Fruit fly (Drosophila melanogaster) whole organism, embryonic: ENCODE measurements around the gene Eig71Ej.
A peak's percentile ranks its signal among the peaks of the same experiment; 100 is the strongest.

ENCODE experiments used
- BEAF-32 ChIP-seq: fragments of 200-800 bp; sonication (Bioruptor generic); optimal IDR thresholded peaks from 3 replicates; lab custom pipeline; 2017; ENCODE audit warnings: missing biosample characterization, missing genetic modification characterization, mild to moderate bottlenecking, moderate library complexity, missing genetic modification reagents
- CG10147 ChIP-seq: fragments of 200-800 bp; sonication (Bioruptor generic); optimal IDR thresholded peaks from 2 replicates; lab custom pipeline; 2019; ENCODE audit warnings: missing biosample characterization, mild to moderate bottlenecking, missing genetic modification characterization, moderate library complexity
- CG1024 ChIP-seq: fragments of 200-800 bp; sonication (Bioruptor generic); IDR thresholded peaks from 2 replicates; pipeline ENCODE4 v1.3.6; 2022; ENCODE audit warnings: missing biosample characterization, missing genetic modification characterization
- CG10267 ChIP-seq: fragments of 200-800 bp; sonication (Bioruptor generic); optimal IDR thresholded peaks from 2 replicates; lab custom pipeline; 2018; ENCODE audit warnings: missing biosample characterization, mild to moderate bottlenecking, missing genetic modification characterization, moderate library complexity
- CG10959 ChIP-seq: fragments of 200-800 bp; sonication (Bioruptor generic); IDR thresholded peaks from 2 replicates; pipeline ENCODE4 v1.3.6; 2022; ENCODE audit warnings: missing biosample characterization, missing genetic modification characterization
- CG12659 ChIP-seq: fragments of 200-800 bp; sonication (Bioruptor generic); optimal IDR thresholded peaks from 3 replicates; lab custom pipeline; 2017; ENCODE audit warnings: mild to moderate bottlenecking, missing biosample characterization, missing genetic modification reagents, missing genetic modification characterization
- CG12942 ChIP-seq: fragments of 200-800 bp; sonication (Bioruptor generic); optimal IDR thresholded peaks from 3 replicates; lab custom pipeline; 2016; ENCODE audit warnings: missing biosample characterization, missing genetic modification characterization
- CG1647 ChIP-seq: fragments of 200-800 bp; sonication (Bioruptor generic); optimal IDR thresholded peaks from 3 replicates; lab custom pipeline; 2016; ENCODE audit warnings: missing biosample characterization, missing genetic modification characterization
- CG17912 ChIP-seq: fragments of 200-800 bp; sonication (Bioruptor generic); optimal IDR thresholded peaks from 2 replicates; lab custom pipeline; 2018; ENCODE audit warnings: missing biosample characterization, mild to moderate bottlenecking, missing genetic modification characterization
- CG2116 ChIP-seq: fragments of 200-800 bp; sonication (Bioruptor generic); optimal IDR thresholded peaks from 3 replicates; lab custom pipeline; 2018; ENCODE audit warnings: missing biosample characterization, mild to moderate bottlenecking, missing genetic modification characterization
- CG31441 ChIP-seq: fragments of 200-800 bp; sonication (Bioruptor generic); IDR thresholded peaks from 2 replicates; pipeline ENCODE4 v1.3.6; 2022; ENCODE audit warnings: missing biosample characterization, missing genetic modification characterization
- CG32767 ChIP-seq: fragments of 200-800 bp; sonication (Bioruptor generic); IDR thresholded peaks from 2 replicates; pipeline ENCODE4 v1.3.6; 2022; ENCODE audit warnings: missing biosample characterization, missing genetic modification characterization
- CG3838 ChIP-seq: fragments of 200-800 bp; sonication (Bioruptor generic); optimal IDR thresholded peaks from 3 replicates; lab custom pipeline; 2016; ENCODE audit warnings: missing biosample characterization, missing genetic modification characterization
- CG6254 ChIP-seq: fragments of 200-800 bp; sonication (Bioruptor generic); optimal IDR thresholded peaks from 3 replicates; lab custom pipeline; 2017; ENCODE audit warnings: mild to moderate bottlenecking, missing biosample characterization, missing genetic modification reagents, missing genetic modification characterization
- CG7372 ChIP-seq: fragments of 200-800 bp; sonication (Bioruptor generic); IDR thresholded peaks from 2 replicates; pipeline ENCODE4 v1.3.6; 2022; ENCODE audit warnings: missing biosample characterization, missing genetic modification characterization
- CG8290 ChIP-seq, 3 experiments: fragments of 200-800 bp; sonication (Bioruptor generic); optimal IDR thresholded peaks; 2 replicates each; lab custom pipeline; 2016 to 2019; ENCODE audit warnings: missing biosample characterization in 3 of 3, missing genetic modification characterization in 3 of 3, mild to moderate bottlenecking in 2 of 3, moderate library complexity in 1 of 3
- D ChIP-seq, 2 experiments: fragments of 200-800 bp in 1 of 2; fragments of >200 bp in 1 of 2; sonication (Bioruptor generic) in 1 of 2; optimal IDR thresholded peaks; 2 replicates in 1 of 2; 3 replicates in 1 of 2; lab custom pipeline; 2017; ENCODE audit warnings: mild to moderate bottlenecking in 1 of 2, missing biosample characterization in 1 of 2, missing genetic modification characterization in 1 of 2, missing genetic modification reagents in 1 of 2
- Hey ChIP-seq: fragments of 200-800 bp; sonication (Bioruptor generic); optimal IDR thresholded peaks from 3 replicates; lab custom pipeline; 2018; ENCODE audit warnings: missing biosample characterization, mild to moderate bottlenecking, missing genetic modification characterization
- Hr78 ChIP-seq, 2 experiments: fragments of 200-800 bp in 1 of 2; fragments of >200 bp in 1 of 2; sonication (Bioruptor generic) in 1 of 2; optimal IDR thresholded peaks; 2 replicates each; lab custom pipeline; 2017 to 2019; ENCODE audit warnings: missing biosample characterization in 2 of 2, missing genetic modification characterization in 2 of 2, mild to moderate bottlenecking in 1 of 2, moderate library complexity in 1 of 2
- Hsf ChIP-seq: fragments of 200-800 bp; sonication (Bioruptor generic); optimal IDR thresholded peaks from 3 replicates; lab custom pipeline; 2016; ENCODE audit warnings: missing biosample characterization, missing genetic modification characterization
- Lpt ChIP-seq: fragments of >200 bp; optimal IDR thresholded peaks from 2 replicates; lab custom pipeline; 2018; ENCODE audit warnings: missing biosample characterization, missing genetic modification characterization
- MBD-R2 ChIP-seq: fragments of 200-800 bp; sonication (Bioruptor generic); IDR thresholded peaks from 2 replicates; pipeline ENCODE4 v1.3.6; 2022; ENCODE audit warnings: missing biosample characterization, missing genetic modification characterization
- MESR4 ChIP-seq: fragments of 200-800 bp; sonication (Bioruptor generic); optimal IDR thresholded peaks from 2 replicates; lab custom pipeline; 2018; ENCODE audit warnings: missing biosample characterization, mild to moderate bottlenecking, missing genetic modification characterization, moderate library complexity
- Med ChIP-seq: fragments of 200-800 bp; sonication (Bioruptor generic); peaks from one replicate; lab custom pipeline; 2016; ENCODE audit warnings: missing biosample characterization, missing genetic modification characterization, mild to moderate bottlenecking, inconsistent platforms, moderate library complexity
- NfI ChIP-seq: fragments of 200-800 bp; sonication (Bioruptor generic); optimal IDR thresholded peaks from 3 replicates; lab custom pipeline; 2018; ENCODE audit warnings: missing biosample characterization, mild to moderate bottlenecking, missing genetic modification characterization, moderate library complexity
- Sry-δ ChIP-seq: fragments of 200-800 bp; sonication (Bioruptor generic); optimal IDR thresholded peaks from 2 replicates; lab custom pipeline; 2016; ENCODE audit warnings: missing biosample characterization, missing genetic modification characterization
- ara ChIP-seq: fragments of 200-800 bp; sonication (Bioruptor generic); IDR thresholded peaks from 2 replicates; pipeline ENCODE4 v1.3.6; 2022; ENCODE audit warnings: missing biosample characterization, missing genetic modification characterization
- cato ChIP-seq: fragments of 200-800 bp; sonication (Bioruptor generic); optimal IDR thresholded peaks from 2 replicates; lab custom pipeline; 2016; ENCODE audit warnings: missing biosample characterization, missing genetic modification characterization, borderline replicate concordance
- crol ChIP-seq: fragments of 200-800 bp; sonication (Bioruptor generic); IDR thresholded peaks from 2 replicates; pipeline ENCODE4 v1.3.6; 2022; ENCODE audit warnings: missing biosample characterization, missing genetic modification characterization
- fd96Cb ChIP-seq: fragments of 200-800 bp; sonication (Bioruptor generic); optimal IDR thresholded peaks from 2 replicates; lab custom pipeline; 2018; ENCODE audit warnings: missing biosample characterization, mild to moderate bottlenecking, missing genetic modification characterization, moderate library complexity
- ftz-f1 ChIP-seq: fragments of 200-800 bp; sonication (Bioruptor generic); optimal IDR thresholded peaks from 2 replicates; lab custom pipeline; 2016; ENCODE audit warnings: missing biosample characterization, missing genetic modification characterization
- gem ChIP-seq: fragments of 200-800 bp; sonication (Bioruptor generic); optimal IDR thresholded peaks from 2 replicates; lab custom pipeline; 2019; ENCODE audit warnings: missing biosample characterization, mild to moderate bottlenecking, missing genetic modification characterization, moderate library complexity
- gsb-n ChIP-seq: fragments of 200-800 bp; sonication (Bioruptor generic); optimal IDR thresholded peaks from 3 replicates; lab custom pipeline; 2018; ENCODE audit warnings: missing biosample characterization, mild to moderate bottlenecking, missing genetic modification characterization
- hb ChIP-seq: fragments of 200-800 bp; sonication (Bioruptor generic); IDR thresholded peaks from 3 replicates; pipeline ENCODE4 v1.3.6; 2022; ENCODE audit warnings: missing biosample characterization, missing genetic modification characterization; ENCODE audit not compliant: partially characterized antibody
- ken ChIP-seq: fragments of 200-800 bp; sonication (Bioruptor generic); IDR thresholded peaks from 3 replicates; pipeline ENCODE4 v1.3.6; 2022; ENCODE audit warnings: missing biosample characterization, missing genetic modification characterization
- nau ChIP-seq: fragments of 200-800 bp; sonication (Bioruptor generic); optimal IDR thresholded peaks from 3 replicates; lab custom pipeline; 2017; ENCODE audit warnings: missing biosample characterization, mild to moderate bottlenecking, missing genetic modification characterization, missing genetic modification reagents
- pan ChIP-seq, 4 experiments: fragments of >200 bp in 3 of 4; fragments of 200-800 bp in 1 of 4; sonication (Bioruptor generic) in 1 of 4; optimal IDR thresholded peaks in 3 of 4; IDR thresholded peaks in 1 of 4; 2 replicates each; pipeline versions ENCODE4 v1.3.6 to Lab custom; 2017 to 2022; ENCODE audit warnings: missing biosample characterization in 2 of 4, missing genetic modification characterization in 2 of 4, mixed read lengths in 1 of 4
- phol ChIP-seq: fragments of 200-800 bp; sonication (Bioruptor generic); optimal IDR thresholded peaks from 3 replicates; lab custom pipeline; 2018; ENCODE audit warnings: missing biosample characterization, mild to moderate bottlenecking, missing genetic modification characterization, moderate library complexity
- ro ChIP-seq: fragments of 200-800 bp; sonication (Bioruptor generic); IDR thresholded peaks from 2 replicates; pipeline ENCODE4 v1.3.6; 2022; ENCODE audit warnings: missing biosample characterization, missing genetic modification characterization
- salm ChIP-seq: fragments of 200-800 bp; sonication (Bioruptor generic); optimal IDR thresholded peaks from 2 replicates; lab custom pipeline; 2018; ENCODE audit warnings: missing biosample characterization, mild to moderate bottlenecking, missing genetic modification characterization
- sc ChIP-seq, 3 experiments: fragments of >200 bp in 2 of 3; fragments of 200-800 bp in 1 of 3; sonication (Bioruptor generic) in 1 of 3; optimal IDR thresholded peaks; 2 replicates in 2 of 3; 3 replicates in 1 of 3; lab custom pipeline; 2017; ENCODE audit warnings: mild to moderate bottlenecking in 1 of 3, missing biosample characterization in 1 of 3, missing genetic modification characterization in 1 of 3, missing genetic modification reagents in 1 of 3
- scrt ChIP-seq: fragments of 200-800 bp; sonication (Bioruptor generic); optimal IDR thresholded peaks from 2 replicates; lab custom pipeline; 2018; ENCODE audit warnings: missing biosample characterization, mild to moderate bottlenecking, missing genetic modification characterization, moderate library complexity
- sd ChIP-seq: fragments of 200-800 bp; sonication (Bioruptor generic); optimal IDR thresholded peaks from 3 replicates; lab custom pipeline; 2018; ENCODE audit warnings: missing biosample characterization, mild to moderate bottlenecking, missing genetic modification characterization, moderate library complexity
- sr ChIP-seq: fragments of 200-800 bp; sonication (Bioruptor generic); IDR thresholded peaks from 3 replicates; pipeline ENCODE4 v1.3.6; 2022; ENCODE audit warnings: missing biosample characterization, missing genetic modification characterization
- toy ChIP-seq: fragments of 200-800 bp; sonication (Bioruptor generic); IDR thresholded peaks from 2 replicates; pipeline ENCODE4 v1.3.6; 2022; ENCODE audit warnings: missing biosample characterization, missing genetic modification characterization
- tup ChIP-seq: fragments of 200-800 bp; sonication (Bioruptor generic); optimal IDR thresholded peaks from 2 replicates; lab custom pipeline; 2016; ENCODE audit warnings: missing biosample characterization, mild to moderate bottlenecking, missing genetic modification characterization, moderate library complexity
- unpg ChIP-seq: fragments of 200-800 bp; sonication (Bioruptor generic); optimal IDR thresholded peaks from 3 replicates; lab custom pipeline; 2018; ENCODE audit warnings: missing biosample characterization, mild to moderate bottlenecking, missing genetic modification characterization, moderate library complexity

The Eig71Ej gene

DNA sequence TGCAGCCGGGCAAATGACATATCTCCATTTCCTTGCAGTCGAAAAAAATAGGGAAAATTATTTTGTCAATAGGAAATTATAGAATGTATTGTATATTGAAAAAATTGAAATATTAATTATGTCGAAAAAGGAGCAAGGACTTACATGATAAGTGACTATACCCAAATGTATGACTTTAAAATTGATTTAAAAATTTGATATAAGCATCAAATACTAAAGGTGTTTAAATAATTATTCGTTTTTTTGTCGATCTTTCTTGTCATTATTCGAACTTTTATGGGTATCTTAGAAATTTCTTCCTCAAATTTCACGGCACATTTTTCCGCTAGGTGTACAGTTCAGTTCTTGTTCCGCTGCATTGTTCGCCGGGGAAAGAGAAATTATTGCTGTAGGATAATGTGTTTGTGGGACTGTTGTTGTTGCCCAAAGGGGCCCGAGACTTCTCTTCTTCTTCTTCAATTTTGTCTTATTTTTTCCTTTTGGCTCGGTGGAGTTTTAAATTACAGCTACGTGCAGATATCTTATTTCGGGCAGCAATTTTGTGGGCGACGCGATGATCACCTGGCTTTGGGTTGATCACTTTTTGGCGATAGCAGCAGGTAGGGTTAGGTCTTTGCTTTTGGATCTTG is 39.6 kb upstream of the Eig71Ej start (continued):
- TF ChIP-seq D (optimal IDR thresholded peaks at IDR 0.05; lab: Kevin White, UChicago) = no peak
- TF ChIP-seq D (GFP tag; optimal IDR thresholded peaks at IDR 0.05; lab: Kevin White, UChicago) = peak; percentile 19
- no peak for TF ChIP-seq MBD-R2
- TF ChIP-seq CG1024 = no peak
- TF ChIP-seq Sry-δ (GFP tag; lab: Kevin White, UChicago) = no peak
- TF ChIP-seq salm (tag; lab: Kevin White, UChicago) = no peak
- TF ChIP-seq phol (tag; lab: Kevin White, UChicago) = peak; percentile 62
- TF ChIP-seq cato (GFP tag; lab: Kevin White, UChicago) = no peak
- no peak for TF ChIP-seq sc (optimal IDR thresholded peaks at IDR 0.05; lab: Kevin White, UChicago)
- peak; percentile 58 for TF ChIP-seq sc (GFP tag; optimal IDR thresholded peaks at IDR 0.05; lab: Kevin White, UChicago)
- no peak for TF ChIP-seq Lpt (GFP tag; lab: Kevin White, UChicago)
- TF ChIP-seq BEAF-32 (GFP tag; lab: Kevin White, UChicago) = no peak
- peak; percentile 45 for TF ChIP-seq unpg
- no peak for TF ChIP-seq Hey (tag; lab: Kevin White, UChicago)
- no peak for TF ChIP-seq CG12659 (GFP tag; lab: Kevin White, UChicago)
- TF ChIP-seq sd = no peak
- no peak for TF ChIP-seq ara (GFP tag; lab: Robert Waterston, UW)
- TF ChIP-seq pan (optimal IDR thresholded peaks at IDR 0.05; lab: Kevin White, UChicago) = no peak
- TF ChIP-seq pan (GFP tag; optimal IDR thresholded peaks at IDR 0.05 in 1 of 2, IDR thresholded peaks at IDR 0.05 in 1 of 2) = no peak
- no peak for TF ChIP-seq sr (GFP tag; lab: Robert Waterston, UW)
- no peak for TF ChIP-seq CG3838
- no peak for TF ChIP-seq CG7372 (GFP tag; lab: Robert Waterston, UW)
- no peak for TF ChIP-seq CG1647 (GFP tag; lab: Kevin White, UChicago)
- TF ChIP-seq tup (GFP tag; lab: Kevin White, UChicago) = no peak
- no peak for TF ChIP-seq CG6254 (GFP tag; lab: Kevin White, UChicago)
- no peak for TF ChIP-seq scrt
- peak; percentile 32 for TF ChIP-seq Hsf (GFP tag; lab: Kevin White, UChicago)
- TF ChIP-seq CG10147 = no peak
- no peak for TF ChIP-seq nau
- TF ChIP-seq CG8290 (GFP tag; optimal IDR thresholded peaks at IDR 0.05; lab: Kevin White, UChicago) = peak; percentile 19
- TF ChIP-seq CG8290 (tag; optimal IDR thresholded peaks at IDR 0.05; lab: Kevin White, UChicago) = peak in 1 of 2 experiments; percentile 41
- TF ChIP-seq CG2116 (GFP tag; lab: Kevin White, UChicago) = peak; percentile 4
- TF ChIP-seq NfI (GFP tag; lab: Kevin White, UChicago) = no peak
- peak; percentile 76 for TF ChIP-seq gsb-n
- TF ChIP-seq gem (tag; lab: Kevin White, UChicago) = peak; percentile 83
- TF ChIP-seq Med (GFP tag; lab: Kevin White, UChicago) = no peak
- TF ChIP-seq Hr78 (GFP tag; optimal IDR thresholded peaks at IDR 0.05; lab: Kevin White, UChicago) = no peak
- peak; percentile 49; the same call in 1 of the 2 replicates for TF ChIP-seq CG31441 (GFP tag; lab: Robert Waterston, UW)
- no peak for TF ChIP-seq crol
- no peak for TF ChIP-seq fd96Cb (tag; lab: Kevin White, UChicago)
- TF ChIP-seq ftz-f1 (GFP tag; lab: Kevin White, UChicago) = no peak
- TF ChIP-seq CG17912 (GFP tag; lab: Kevin White, UChicago) = no peak
- peak; percentile 60 for TF ChIP-seq CG10267 (tag; lab: Kevin White, UChicago)
- TF ChIP-seq CG12942 (GFP tag; lab: Kevin White, UChicago) = no peak
- TF ChIP-seq CG32767 (GFP tag; lab: Robert Waterston, UW) = peak; percentile 23; the same call in 1 of the 2 replicates
- no peak for TF ChIP-seq MESR4 (GFP tag; lab: Kevin White, UChicago)
- TF ChIP-seq toy (GFP tag; lab: Robert Waterston, UW) = no peak
- TF ChIP-seq ken (GFP tag; lab: Robert Waterston, UW) = no peak
- no peak for TF ChIP-seq hb (GFP tag; lab: Robert Waterston, UW)
- TF ChIP-seq ro (GFP tag; lab: Robert Waterston, UW) = no peak
- peak; percentile 46; the same call in 1 of the 2 replicates for TF ChIP-seq CG10959 (GFP tag; lab: Robert Waterston, UW)
